Worm (Caenorhabditis elegans): ENCODE data around the gene sphr-1.

DNA sequence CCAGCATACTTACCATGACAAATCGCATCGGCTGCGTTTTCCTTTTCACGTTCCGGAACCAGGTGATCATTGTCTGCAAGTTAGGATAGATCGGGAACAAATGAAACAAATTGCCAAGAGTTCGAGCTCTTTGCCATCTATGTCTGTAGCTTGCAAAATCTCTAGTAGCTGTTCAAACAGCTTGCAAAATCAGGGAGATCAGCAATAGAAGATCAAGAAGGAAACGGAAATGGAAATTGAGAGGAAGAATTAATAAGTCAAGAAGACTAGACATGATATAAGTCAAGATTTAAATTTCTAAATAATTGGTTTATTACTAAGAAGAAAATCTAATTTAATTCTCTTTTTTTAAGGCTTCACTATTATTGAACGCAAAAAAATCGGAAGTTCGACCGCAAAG lies 40.9 kb downstream of the sphr-1 start, which contains the start of gene F07C3.3:
- TF ChIP-seq nhr-28 (tag; optimal IDR thresholded peaks at IDR 0.05) (no peak), ces-1 (GFP tag; optimal IDR thresholded peaks at IDR 0.05) (no peak), nhr-76 (tag; optimal IDR thresholded peaks at IDR 0.05) (no peak), pha-4 (tag; optimal IDR thresholded peaks at IDR 0.05) (no peak), elt-1 (tag; optimal IDR thresholded peaks at IDR 0.05; ENCODE audit: borderline replicate concordance, insufficient read depth) (no peak), ham-2 (GFP tag; optimal IDR thresholded peaks at IDR 0.05) (no peak), nhr-12 (tag; optimal IDR thresholded peaks at IDR 0.05) (no peak), unc-62 (GFP tag; optimal IDR thresholded peaks at IDR 0.05) (no peak), nhr-237 (tag; optimal IDR thresholded peaks at IDR 0.05) (no peak), blmp-1 (tag; optimal IDR thresholded peaks at IDR 0.05) (no peak), ztf-11 (tag; optimal IDR thresholded peaks at IDR 0.05) (no peak)

Data from whole organism, mixed stage, embryonic.